Worm (Caenorhabditis elegans): ENCODE measurements around the gene F29G6.1.

Gene F29G6.1

ce11 chrX:11498871-11499270 is 3.2 kb upstream of the F29G6.1 start:
- TF ChIP-seq unc-62 (GFP tag; optimal IDR thresholded peaks at IDR 0.05): no peak

- no peak for TF ChIP-seq unc-62 (GFP tag; optimal IDR thresholded peaks at IDR 0.05)
These were observed 2.3 kb upstream of the F29G6.1 start, which contains the start of gene T25C12.3 for ce11 chrX:11499738-11500137. T25C12.3 (minus strand) TSS chrX:11499999.

- TF ChIP-seq unc-62 (GFP tag; optimal IDR thresholded peaks at IDR 0.05): no peak
These were observed 1.5 kb upstream of the F29G6.1 start for ce11 chrX:11500589-11500988.

DNA sequence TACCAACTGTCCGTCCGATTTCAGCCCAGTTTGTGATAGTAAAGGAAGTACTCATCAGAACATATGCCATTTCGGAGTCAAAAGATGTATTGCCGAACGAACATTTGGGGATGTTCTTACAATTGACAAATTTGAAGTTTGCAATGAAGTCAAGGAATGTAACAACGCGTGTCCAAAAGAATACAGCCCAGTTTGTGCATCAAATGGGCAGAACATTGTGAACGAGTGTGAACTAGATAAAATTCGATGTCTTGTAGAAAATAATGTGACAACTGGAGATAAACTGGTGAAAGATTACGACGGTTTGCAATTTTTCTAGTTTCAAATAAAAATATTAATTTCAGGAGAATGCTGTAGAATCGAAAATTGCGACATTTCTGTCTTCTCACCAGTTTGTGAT is 5.8 kb downstream of the F29G6.1 start:
- no peak for TF ChIP-seq unc-62 (GFP tag; optimal IDR thresholded peaks at IDR 0.05)

ce11 chrX:11509547-11509946 is 7.5 kb downstream of the F29G6.1 start:
- no peak for TF ChIP-seq unc-62 (GFP tag; optimal IDR thresholded peaks at IDR 0.05)

- no peak for TF ChIP-seq unc-62 (GFP tag; optimal IDR thresholded peaks at IDR 0.05)
These were observed 9.2 kb downstream of the F29G6.1 start, which contains the start of gene ccdc-149 for ce11 chrX:11511231-11511630. ccdc-149 (minus strand) TSS chrX:11511451.

DNA sequence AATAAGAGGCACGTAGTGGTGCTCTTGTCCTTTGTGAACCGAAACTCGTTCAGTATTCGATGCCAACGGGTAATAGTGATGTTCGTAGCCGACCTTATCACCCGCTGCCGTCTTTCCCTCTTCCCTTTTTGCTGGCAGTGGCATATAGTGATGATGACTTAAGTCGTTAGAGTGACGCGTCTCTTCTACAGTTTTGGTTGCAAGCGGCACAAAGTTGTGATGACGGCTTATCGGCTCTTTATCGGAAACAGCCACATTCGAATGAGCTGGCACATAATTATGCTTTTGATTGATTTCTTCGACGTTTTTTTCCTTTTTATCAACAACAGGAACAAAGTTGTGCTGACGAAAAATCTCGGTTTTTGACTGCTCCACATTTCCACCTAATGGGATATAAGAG is 13.3 kb downstream of the F29G6.1 start:
- no peak for TF ChIP-seq unc-62 (GFP tag; optimal IDR thresholded peaks at IDR 0.05)

DNA sequence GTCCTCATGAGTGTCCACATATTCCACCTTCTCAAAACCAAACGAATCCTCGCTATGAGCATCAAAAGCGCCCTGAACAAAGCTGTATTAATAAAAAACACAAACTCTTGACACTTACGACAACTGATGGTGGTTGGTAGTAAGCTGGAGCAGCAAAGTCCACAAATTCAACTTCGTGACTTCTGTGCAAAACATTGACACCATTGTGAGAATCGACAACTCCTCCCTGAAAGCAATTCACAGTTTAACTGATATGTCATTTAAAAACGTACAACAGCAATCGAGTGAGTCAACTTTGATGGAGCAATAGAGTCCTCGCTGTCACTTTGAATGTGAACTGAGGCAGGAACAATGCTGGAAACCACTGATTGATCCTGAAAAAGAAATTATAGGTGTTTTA is 15.4 kb downstream of the F29G6.1 start:
- TF ChIP-seq unc-62 (GFP tag; optimal IDR thresholded peaks at IDR 0.05): no peak

DNA sequence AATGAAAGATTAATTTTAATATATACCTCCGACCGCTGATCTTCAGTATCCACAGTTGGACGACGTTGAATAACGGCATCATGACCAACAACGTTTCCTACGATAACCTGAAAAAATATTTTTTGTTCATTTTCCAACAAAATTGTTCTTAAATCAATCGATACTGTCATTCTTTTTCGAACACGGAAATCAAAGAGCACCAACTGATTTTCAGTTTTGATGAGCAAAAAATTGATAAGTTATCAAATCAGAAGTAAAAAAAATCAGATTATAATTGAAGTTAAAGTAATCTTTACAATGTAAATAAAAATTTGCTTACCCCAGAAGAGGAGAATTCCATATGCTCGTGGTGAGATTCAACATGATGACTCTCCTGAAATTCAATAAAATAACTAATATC is 16.3 kb downstream of the F29G6.1 start:
- TF ChIP-seq unc-62 (GFP tag; optimal IDR thresholded peaks at IDR 0.05): no peak

DNA sequence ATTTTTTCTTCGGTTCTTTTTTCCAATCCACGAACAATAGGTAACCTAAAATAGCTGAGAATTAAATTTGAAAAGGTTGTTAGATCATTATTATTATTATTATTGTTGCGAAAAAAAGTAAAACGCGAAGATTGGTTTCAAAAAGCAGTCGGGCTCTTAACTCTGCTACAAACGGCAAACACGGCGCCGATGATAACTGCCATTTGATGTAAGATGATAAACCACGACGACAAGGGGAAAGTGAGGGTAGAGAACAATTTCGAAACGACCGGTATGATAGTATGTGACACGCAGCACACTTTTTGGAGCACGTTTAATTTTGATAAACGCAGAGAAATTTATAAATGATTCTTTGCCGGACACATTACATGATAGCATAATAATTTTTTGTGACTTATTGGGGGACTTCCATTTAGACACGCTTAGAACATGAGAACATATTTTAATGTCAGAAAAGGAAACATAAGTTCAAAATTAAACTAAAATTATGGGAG is 17.0 kb downstream of the F29G6.1 start, which contains the start of gene hpo-34:
Gene hpo-34 (minus strand): TSS at position 51 of the 494 bp plus-strand sequence.
- TF ChIP-seq unc-62 (GFP tag; optimal IDR thresholded peaks at IDR 0.05): no peak

ce11 chrX:11522058-11522757 is 20.1 kb downstream of the F29G6.1 start, which contains the start of gene sdc-2:
sdc-2 (plus strand) TSS chrX:11522707.
- TF ChIP-seq unc-62 (GFP tag; optimal IDR thresholded peaks at IDR 0.05): no peak

ce11 chrX:11523704-11524103 is 21.6 kb downstream of the F29G6.1 start:
- no peak for TF ChIP-seq unc-62 (GFP tag; optimal IDR thresholded peaks at IDR 0.05)

- no peak for TF ChIP-seq unc-62 (GFP tag; optimal IDR thresholded peaks at IDR 0.05)
These were observed 31.5 kb downstream of the F29G6.1 start, which contains the start of gene C35C5.8 for ce11 chrX:11533543-11534003. C35C5.8 (plus strand) TSS chrX:11533593.

- TF ChIP-seq unc-62 (GFP tag; optimal IDR thresholded peaks at IDR 0.05): no peak
These were observed 32.4 kb downstream of the F29G6.1 start for ce11 chrX:11534443-11534842.

DNA sequence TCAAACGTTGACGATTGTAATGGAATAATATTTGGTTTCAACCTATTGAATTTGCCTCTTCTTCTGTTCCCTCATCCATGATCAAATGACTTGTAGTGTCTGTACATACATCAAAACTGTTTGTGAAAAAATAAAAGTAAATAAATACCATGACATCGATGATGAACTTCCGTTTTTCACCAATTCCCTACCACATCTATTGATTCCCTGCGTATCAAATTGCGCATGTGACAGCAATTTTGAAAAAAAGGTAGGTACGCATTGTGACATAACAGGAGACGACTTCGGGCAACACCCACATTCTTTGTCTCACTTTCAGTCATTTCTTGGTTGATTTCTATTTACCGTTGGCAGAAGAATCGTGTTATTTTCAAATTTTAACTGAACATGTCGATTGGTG is 34.3 kb downstream of the F29G6.1 start, which contains the start of gene C35C5.9:
Gene C35C5.9 (plus strand): TSS at position 161 of the 400 bp plus-strand sequence.
- no peak for TF ChIP-seq unc-62 (GFP tag; optimal IDR thresholded peaks at IDR 0.05)

- no peak for TF ChIP-seq unc-62 (GFP tag; optimal IDR thresholded peaks at IDR 0.05)
These were observed 35.2 kb downstream of the F29G6.1 start, which contains the start of gene gcp-2.2 for ce11 chrX:11537240-11537764. gcp-2.2 (plus strand) TSS chrX:11537714.

DNA sequence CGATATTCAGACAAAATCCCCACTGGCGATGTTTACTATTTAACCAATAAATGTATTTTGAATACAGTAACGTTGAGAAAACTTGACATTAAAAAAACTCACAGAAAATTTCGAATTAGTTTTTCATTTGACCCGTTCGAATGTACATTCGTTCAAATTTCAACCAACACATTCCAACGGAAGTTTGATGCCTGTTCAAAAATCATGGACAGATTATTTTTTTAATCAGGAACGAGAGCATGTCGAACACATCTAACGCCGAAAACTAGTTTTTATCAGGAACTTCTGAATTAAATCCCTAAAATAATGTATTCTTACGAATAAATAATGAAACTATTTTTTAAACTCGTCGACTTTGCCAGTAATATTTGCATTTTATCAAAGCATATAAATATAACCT is 39.6 kb downstream of the F29G6.1 start:
- TF ChIP-seq unc-62 (GFP tag; optimal IDR thresholded peaks at IDR 0.05): no peak

All from whole organism, dauer.